Fruit fly (Drosophila melanogaster): Measurements from ENCODE around the gene CG7573.

Gene CG7573

dm6 chr3L:11302906-11303305 lies 8.6 kb upstream of the CG7573 start (continued):
- no peak for TF ChIP-seq CHES-1-like (GFP tag; optimal IDR thresholded peaks at IDR 0.05)
- TF ChIP-seq Asciz (GFP tag; optimal IDR thresholded peaks at IDR 0.05), result no peak
- TF ChIP-seq CG18764 (GFP tag; optimal IDR thresholded peaks at IDR 0.05), result no peak
- no peak for TF ChIP-seq Elba2 (GFP tag; optimal IDR thresholded peaks at IDR 0.05)
- TF ChIP-seq CG4854 (GFP tag; optimal IDR thresholded peaks at IDR 0.05), result no peak
- no peak for TF ChIP-seq Ets65A (GFP tag)
- TF ChIP-seq dati (GFP tag; IDR thresholded peaks at IDR 0.05), result no peak
- no peak for TF ChIP-seq Ada2b (GFP tag; IDR thresholded peaks at IDR 0.05)
- peak; percentile 5 for TF ChIP-seq CG15011 (GFP tag; optimal IDR thresholded peaks at IDR 0.05)
- TF ChIP-seq CG16779 (GFP tag; IDR thresholded peaks at IDR 0.05), result no peak
- no peak for TF ChIP-seq CG12744 (GFP tag; optimal IDR thresholded peaks at IDR 0.05)
- TF ChIP-seq nmo (GFP tag; optimal IDR thresholded peaks at IDR 0.05), result peak; percentile 50
- TF ChIP-seq Blimp-1 (GFP tag; optimal IDR thresholded peaks at IDR 0.05), result peak; percentile 28
- no peak for TF ChIP-seq cas (GFP tag; IDR thresholded peaks at IDR 0.05)
- no peak for TF ChIP-seq chn (GFP tag; optimal IDR thresholded peaks at IDR 0.05)
- TF ChIP-seq E2f1 (GFP tag; IDR thresholded peaks at IDR 0.05), result no peak
- no peak for TF ChIP-seq Sry-β (GFP tag; optimal IDR thresholded peaks at IDR 0.05)
- peak; percentile 67 for TF ChIP-seq CG31441 (GFP tag; IDR thresholded peaks at IDR 0.05)
- no peak for TF ChIP-seq pros (GFP tag; optimal IDR thresholded peaks at IDR 0.05)
- TF ChIP-seq CG15696 (tag; optimal IDR thresholded peaks at IDR 0.05), result no peak
- no peak for TF ChIP-seq CG8944 (GFP tag; optimal IDR thresholded peaks at IDR 0.05)
- TF ChIP-seq Stat92E (GFP tag; optimal IDR thresholded peaks at IDR 0.05), result no peak
- no peak for TF ChIP-seq Fer3 (tag; optimal IDR thresholded peaks at IDR 0.05)
- TF ChIP-seq CG6689 (GFP tag; IDR thresholded peaks at IDR 0.05), result 0 out of 2 replicates have a peak, but pooled peaks have one; percentile 17
- TF ChIP-seq CG18599 (GFP tag; optimal IDR thresholded peaks at IDR 0.05), result no peak
- TF ChIP-seq CG15601 (tag; optimal IDR thresholded peaks at IDR 0.05), result no peak
- TF ChIP-seq CG3995 (GFP tag; optimal IDR thresholded peaks at IDR 0.05), result no peak
- TF ChIP-seq gt (GFP tag; IDR thresholded peaks at IDR 0.05), result no peak
- no peak for TF ChIP-seq CG10543 (GFP tag; optimal IDR thresholded peaks at IDR 0.05)
- TF ChIP-seq CG30431 (GFP tag; optimal IDR thresholded peaks at IDR 0.05), result no peak
- no peak for TF ChIP-seq lilli (GFP tag; optimal IDR thresholded peaks at IDR 0.05)
- TF ChIP-seq dan (GFP tag; IDR thresholded peaks at IDR 0.05), result no peak
- no peak for TF ChIP-seq CG2889 (GFP tag; IDR thresholded peaks at IDR 0.05)
- no peak for TF ChIP-seq CG4404 (GFP tag; IDR thresholded peaks at IDR 0.05)
- peak; percentile 62 for TF ChIP-seq CG2712 (tag; optimal IDR thresholded peaks at IDR 0.05)
- no peak for TF ChIP-seq bbx (GFP tag; IDR thresholded peaks at IDR 0.05; ENCODE audit: partially characterized antibody)
- no peak for TF ChIP-seq CG7928 (GFP tag; optimal IDR thresholded peaks at IDR 0.05)
- TF ChIP-seq Trl (optimal IDR thresholded peaks at IDR 0.05), result no peak
- TF ChIP-seq Trl (GFP tag; optimal IDR thresholded peaks at IDR 0.05), result no peak
- TF ChIP-seq btn (GFP tag; optimal IDR thresholded peaks at IDR 0.05), result no peak
- TF ChIP-seq salm (tag; optimal IDR thresholded peaks at IDR 0.05), result no peak
- no peak for TF ChIP-seq ash1 (GFP tag; optimal IDR thresholded peaks at IDR 0.05)
- no peak for TF ChIP-seq hkb (optimal IDR thresholded peaks at IDR 0.05)
- TF ChIP-seq hkb (GFP tag; IDR thresholded peaks at IDR 0.05), result no peak
- no peak for TF ChIP-seq Ravus (GFP tag; IDR thresholded peaks at IDR 0.05)
- TF ChIP-seq wor (GFP tag; IDR thresholded peaks at IDR 0.05), result no peak
- TF ChIP-seq CG8359 (GFP tag; optimal IDR thresholded peaks at IDR 0.05; ENCODE audit: borderline replicate concordance), result no peak
- no peak for TF ChIP-seq pzg (GFP tag; optimal IDR thresholded peaks at IDR 0.05)
- no peak for TF ChIP-seq CG2199 (GFP tag; IDR thresholded peaks at IDR 0.05)
- no peak for TF ChIP-seq ato (GFP tag; IDR thresholded peaks at IDR 0.05; ENCODE audit: partially characterized antibody)
- TF ChIP-seq Max (GFP tag; optimal IDR thresholded peaks at IDR 0.05), result no peak
- TF ChIP-seq Bteb2 (GFP tag; optimal IDR thresholded peaks at IDR 0.05), result no peak
- TF ChIP-seq CG7372 (GFP tag; IDR thresholded peaks at IDR 0.05), result no peak

All from whole organism, embryonic.